Worm (Caenorhabditis elegans): ENCODE measurements around the gene trx-1.
A peak's percentile ranks its signal among the peaks of the same experiment; 100 is the strongest.

The trx-1 gene

DNA sequence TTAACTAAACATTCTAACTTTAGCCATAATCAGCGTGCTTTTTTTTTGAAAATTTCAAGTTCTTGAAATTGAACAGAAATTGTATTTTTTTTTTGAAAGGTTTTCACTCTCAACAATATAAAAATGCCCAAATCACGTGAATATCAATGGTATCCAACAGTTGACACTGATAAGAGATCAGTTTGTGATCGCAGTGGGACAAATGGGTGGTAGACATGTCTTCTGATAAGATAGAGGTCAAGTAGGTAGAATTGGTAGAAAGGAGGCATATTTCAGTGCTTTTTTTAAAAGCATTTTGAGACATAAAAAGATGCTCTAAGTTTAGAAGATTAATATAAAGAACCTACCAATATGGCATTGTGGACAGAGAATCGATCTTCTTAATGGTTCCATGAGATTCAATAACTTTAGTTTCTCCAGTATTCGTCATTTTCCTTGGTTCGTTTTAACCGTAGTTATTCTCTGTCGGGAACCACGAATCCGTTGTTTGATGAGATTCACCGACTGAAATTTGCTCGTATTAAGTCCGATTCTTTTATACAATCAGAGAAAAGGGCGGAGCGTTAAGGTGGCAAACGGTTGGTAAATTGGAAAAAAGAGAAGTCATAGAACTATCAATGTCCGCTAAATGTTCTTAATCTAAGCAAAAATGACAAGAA lies 24.0 kb upstream of the trx-1 start, which contains the start of gene mthf-1 (continued):
- TF ChIP-seq cebp-1 (GFP tag; IDR thresholded peaks at IDR 0.05): no peak
- peak; percentile 22 for TF ChIP-seq cebp-1 (tag; optimal IDR thresholded peaks at IDR 0.05)

DNA sequence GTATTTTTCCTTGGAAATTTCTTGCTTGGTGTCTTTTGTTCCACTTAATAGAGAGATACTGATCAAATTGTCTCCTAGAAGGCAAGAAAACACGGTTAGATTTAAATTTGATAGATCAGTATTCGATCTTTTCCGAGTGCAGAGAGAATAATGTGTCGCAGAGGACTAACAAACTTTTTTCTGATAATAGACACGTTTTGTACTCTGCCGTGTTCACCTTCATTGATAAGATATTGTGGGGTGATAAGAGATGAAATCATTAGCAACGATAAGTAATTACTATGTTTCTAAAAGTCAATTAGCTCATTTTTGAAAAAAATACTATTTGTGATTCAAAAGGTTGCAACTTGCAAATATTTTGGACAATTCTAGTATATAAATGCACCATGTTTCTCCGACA lies 23.3 kb upstream of the trx-1 start:
- no peak for TF ChIP-seq lin-54 (GFP tag; optimal IDR thresholded peaks at IDR 0.05)
- peak; percentile 14 for TF ChIP-seq ets-4 (GFP tag; optimal IDR thresholded peaks at IDR 0.05)
- TF ChIP-seq K11D2.4 (GFP tag; IDR thresholded peaks at IDR 0.05): 0 out of 2 replicates have a peak, but pooled peaks have one; percentile 16
- no peak for TF ChIP-seq D2030.7 (GFP tag; IDR thresholded peaks at IDR 0.05)
- TF ChIP-seq ceh-91 (GFP tag; IDR thresholded peaks at IDR 0.05): no peak
- TF ChIP-seq lsl-1 (GFP tag; optimal IDR thresholded peaks at IDR 0.05): no peak
- TF ChIP-seq cebp-2 (GFP tag; IDR thresholded peaks at IDR 0.05): 0 out of 2 replicates have a peak, but pooled peaks have one; percentile 26
- peak; percentile 25; the same call in 1 of the 2 replicates for TF ChIP-seq nfyb-1 (GFP tag; IDR thresholded peaks at IDR 0.05)

- TF ChIP-seq F37B4.10 (GFP tag; IDR thresholded peaks at IDR 0.05) (no peak), hmg-1.2 (GFP tag; IDR thresholded peaks at IDR 0.05) (no peak), hsf-1 (GFP tag; IDR thresholded peaks at IDR 0.05) (0 out of 2 replicates have a peak, but pooled peaks have one; percentile 9), egrh-3 (GFP tag; IDR thresholded peaks at IDR 0.05) (no peak), mxl-1 (tag; optimal IDR thresholded peaks at IDR 0.05) (no peak), B0261.1 (tag; optimal IDR thresholded peaks at IDR 0.05) (no peak)
These were observed 22.8 kb upstream of the trx-1 start for ce11 chrII:7776232-7776631.

- no peak for TF ChIP-seq ztf-6 (GFP tag; IDR thresholded peaks at IDR 0.05)
- no peak for TF ChIP-seq tbp1 (GFP tag; optimal IDR thresholded peaks at IDR 0.05)
- no peak for TF ChIP-seq lsy-27 (tag; optimal IDR thresholded peaks at IDR 0.05; ENCODE audit: borderline replicate concordance, insufficient read depth)
- no peak for TF ChIP-seq F23B12.7 (tag; optimal IDR thresholded peaks at IDR 0.05; ENCODE audit: insufficient read depth)
- no peak for TF ChIP-seq T26A5.8 (tag; optimal IDR thresholded peaks at IDR 0.05)
- peak; percentile 68 for TF ChIP-seq ama-1 (optimal IDR thresholded peaks at IDR 0.05)
- no peak for TF ChIP-seq ama-1 (GFP tag; optimal IDR thresholded peaks at IDR 0.05)
- no peak for TF ChIP-seq nfyb-1 (GFP tag; IDR thresholded peaks at IDR 0.05)
- no peak for TF ChIP-seq F37B4.10 (GFP tag; IDR thresholded peaks at IDR 0.05)
- peak in 1 of 3 experiments; percentile 16 for TF ChIP-seq lin-35 (GFP tag; optimal IDR thresholded peaks at IDR 0.05)
- peak; percentile 57 for TF ChIP-seq repo-1 (tag; optimal IDR thresholded peaks at IDR 0.05)
- no peak for TF ChIP-seq hmg-20 (GFP tag; IDR thresholded peaks at IDR 0.05)
- no peak for TF ChIP-seq hlh-26 (GFP tag; conservative IDR thresholded peaks at IDR 0.05)
- TF ChIP-seq nhr-80 (tag; optimal IDR thresholded peaks at IDR 0.05): no peak
- 0 out of 2 replicates have a peak, but pooled peaks have one; percentile 27 for TF ChIP-seq Y53G8AR.9 (GFP tag; conservative IDR thresholded peaks at IDR 0.05)
- peak; percentile 31 for TF ChIP-seq ZK185.1 (tag; optimal IDR thresholded peaks at IDR 0.05; ENCODE audit: poor library complexity, severe bottlenecking)
- TF ChIP-seq ceh-79 (tag; optimal IDR thresholded peaks at IDR 0.05): no peak
- no peak for TF ChIP-seq lir-1 (GFP tag; conservative IDR thresholded peaks at IDR 0.05)
- TF ChIP-seq bed-2 (GFP tag; IDR thresholded peaks at IDR 0.05): no peak
- no peak for TF ChIP-seq lin-54 (GFP tag; optimal IDR thresholded peaks at IDR 0.05)
- TF ChIP-seq mel-28 (tag; optimal IDR thresholded peaks at IDR 0.05; ENCODE audit: borderline replicate concordance): no peak
- no peak for TF ChIP-seq tbx-9 (tag; optimal IDR thresholded peaks at IDR 0.05; ENCODE audit: borderline replicate concordance)
- no peak for TF ChIP-seq madf-3 (GFP tag; IDR thresholded peaks at IDR 0.05)
- TF ChIP-seq akir-1 (GFP tag; optimal IDR thresholded peaks at IDR 0.05): no peak
- TF ChIP-seq efl-1 (GFP tag; optimal IDR thresholded peaks at IDR 0.05): no peak
- TF ChIP-seq dpl-1 (GFP tag; optimal IDR thresholded peaks at IDR 0.05): no peak
These were observed 20.1 kb upstream of the trx-1 start for ce11 chrII:7773427-7773993.

All from whole organism, young adult.